Fruit fly (Drosophila melanogaster): ENCODE data around the gene Pi3K92E.

Gene Pi3K92E

dm6 chr3R:20600109-20600508 is 34.4 kb downstream of the Pi3K92E start:
- TF ChIP-seq CG8159 (tag; optimal IDR thresholded peaks at IDR 0.05) (no peak), CG4496 (GFP tag; IDR thresholded peaks at IDR 0.05) (no peak), CG14655 (GFP tag; optimal IDR thresholded peaks at IDR 0.05) (no peak), CG34367 (tag; optimal IDR thresholded peaks at IDR 0.05) (no peak), Ets98B (GFP tag; IDR thresholded peaks at IDR 0.05) (no peak), CG17806 (tag; optimal IDR thresholded peaks at IDR 0.05) (no peak), CG8301 (tag; optimal IDR thresholded peaks at IDR 0.05) (no peak), CG15710 (tag; optimal IDR thresholded peaks at IDR 0.05) (no peak), gl (tag; optimal IDR thresholded peaks at IDR 0.05) (no peak), CG13204 (GFP tag; optimal IDR thresholded peaks at IDR 0.05) (no peak), CG10348 (GFP tag; IDR thresholded peaks at IDR 0.05) (no peak), CG12605 (GFP tag; IDR thresholded peaks at IDR 0.05) (no peak), CG9948 (tag; optimal IDR thresholded peaks at IDR 0.05) (no peak)

dm6 chr3R:20597407-20598325 is 36.9 kb downstream of the Pi3K92E start:
- TF ChIP-seq Pif1B (GFP tag; optimal IDR thresholded peaks at IDR 0.05) (no peak), CG13204 (GFP tag; optimal IDR thresholded peaks at IDR 0.05) (peak; percentile 41)

- TF ChIP-seq CG13204 (GFP tag; optimal IDR thresholded peaks at IDR 0.05) (no peak), CG10348 (GFP tag; IDR thresholded peaks at IDR 0.05) (no peak), EcR (GFP tag; optimal IDR thresholded peaks at IDR 0.05) (no peak), D1 (tag; optimal IDR thresholded peaks at IDR 0.05) (no peak), Pif1A (GFP tag; optimal IDR thresholded peaks at IDR 0.05) (no peak), CG8159 (tag; optimal IDR thresholded peaks at IDR 0.05) (no peak), CG15710 (tag; optimal IDR thresholded peaks at IDR 0.05) (no peak), Pif1B (GFP tag; optimal IDR thresholded peaks at IDR 0.05) (no peak), CG17806 (tag; optimal IDR thresholded peaks at IDR 0.05) (no peak), CG9948 (tag; optimal IDR thresholded peaks at IDR 0.05) (no peak), Snoo (tag; optimal IDR thresholded peaks at IDR 0.05) (no peak), CG8301 (tag; optimal IDR thresholded peaks at IDR 0.05) (no peak), gl (tag; optimal IDR thresholded peaks at IDR 0.05) (no peak), CG14655 (GFP tag; optimal IDR thresholded peaks at IDR 0.05) (no peak), rn (GFP tag; IDR thresholded peaks at IDR 0.05) (no peak), CG12605 (GFP tag; IDR thresholded peaks at IDR 0.05) (no peak), CG32121 (GFP tag; IDR thresholded peaks at IDR 0.05) (no peak), CG34367 (tag; optimal IDR thresholded peaks at IDR 0.05) (no peak)
Observed at dm6 chr3R:20596337-20596962, 38.1 kb downstream of the Pi3K92E start.

- TF ChIP-seq Ets98B (GFP tag; IDR thresholded peaks at IDR 0.05): no peak
- TF ChIP-seq D1 (tag; optimal IDR thresholded peaks at IDR 0.05): no peak
- no peak for TF ChIP-seq CG12605 (GFP tag; IDR thresholded peaks at IDR 0.05)
- TF ChIP-seq CG13204 (GFP tag; optimal IDR thresholded peaks at IDR 0.05): no peak
- TF ChIP-seq CG8301 (tag; optimal IDR thresholded peaks at IDR 0.05): no peak
- TF ChIP-seq CG32121 (GFP tag; IDR thresholded peaks at IDR 0.05): no peak
- TF ChIP-seq CG8159 (tag; optimal IDR thresholded peaks at IDR 0.05): no peak
- TF ChIP-seq EcR (GFP tag; optimal IDR thresholded peaks at IDR 0.05): no peak
- TF ChIP-seq gl (tag; optimal IDR thresholded peaks at IDR 0.05): no peak
- no peak for TF ChIP-seq fd96Ca (GFP tag; IDR thresholded peaks at IDR 0.05)
- TF ChIP-seq CG15710 (tag; optimal IDR thresholded peaks at IDR 0.05): no peak
- no peak for TF ChIP-seq CG17806 (tag; optimal IDR thresholded peaks at IDR 0.05)
- no peak for TF ChIP-seq rn (GFP tag; IDR thresholded peaks at IDR 0.05)
- no peak for TF ChIP-seq CG10348 (GFP tag; IDR thresholded peaks at IDR 0.05)
- no peak for TF ChIP-seq Snoo (tag; optimal IDR thresholded peaks at IDR 0.05)
- no peak for TF ChIP-seq CG4496 (GFP tag; IDR thresholded peaks at IDR 0.05)
- no peak for TF ChIP-seq CG9948 (tag; optimal IDR thresholded peaks at IDR 0.05)
Observed at dm6 chr3R:20595901-20596300, 38.6 kb downstream of the Pi3K92E start.

dm6 chr3R:20595145-20595812 is 39.3 kb downstream of the Pi3K92E start:
- TF ChIP-seq Snoo (tag; optimal IDR thresholded peaks at IDR 0.05) (no peak), CG14655 (GFP tag; optimal IDR thresholded peaks at IDR 0.05) (peak; percentile 59), CG15710 (tag; optimal IDR thresholded peaks at IDR 0.05) (no peak), CG34367 (tag; optimal IDR thresholded peaks at IDR 0.05) (no peak), gl (tag; optimal IDR thresholded peaks at IDR 0.05) (no peak), Ets98B (GFP tag; IDR thresholded peaks at IDR 0.05) (no peak), CG8159 (tag; optimal IDR thresholded peaks at IDR 0.05) (peak; percentile 12), CG17806 (tag; optimal IDR thresholded peaks at IDR 0.05) (peak; percentile 20), CG32121 (GFP tag; IDR thresholded peaks at IDR 0.05) (no peak), EcR (GFP tag; optimal IDR thresholded peaks at IDR 0.05) (no peak), D1 (tag; optimal IDR thresholded peaks at IDR 0.05) (no peak), CG8301 (tag; optimal IDR thresholded peaks at IDR 0.05) (peak; percentile 18), CG9948 (tag; optimal IDR thresholded peaks at IDR 0.05) (no peak), CG10348 (GFP tag; IDR thresholded peaks at IDR 0.05) (no peak)
